Worm (Caenorhabditis elegans) whole organism, midembryonic: Measurements from ENCODE around the gene ZK632.14.
A peak's percentile ranks its signal among the peaks of the same experiment; 100 is the strongest.

ENCODE experiments used
- T22C8.4 ChIP-seq: fragments of 200-800 bp; sonication (Bioruptor generic); IDR thresholded peaks from 2 replicates; pipeline ENCODE4 v1.3.6; 2022; ENCODE audit warnings: missing genetic modification characterization, missing compliant biosample characterization
- cog-1 ChIP-seq: sonication (generic microtip); optimal IDR thresholded peaks from 2 replicates; lab custom pipeline; 2016; ENCODE audit warnings: missing genetic modification characterization, missing compliant biosample characterization
- flt-1 ChIP-seq: fragments of 200-800 bp; sonication (Bioruptor generic); IDR thresholded peaks from 2 replicates; pipeline ENCODE4 v1.3.6; 2022; ENCODE audit warnings: missing genetic modification characterization, missing compliant biosample characterization
- klf-2 ChIP-seq: fragments of 200-800 bp; sonication (Bioruptor generic); conservative IDR thresholded peaks from 2 replicates; pipeline ENCODE4 v1.3.6; 2022; ENCODE audit warnings: missing genetic modification reagents, missing genetic modification characterization, missing compliant biosample characterization
- med-1 ChIP-seq: sonication (generic microtip); optimal IDR thresholded peaks from 2 replicates; lab custom pipeline; 2017; ENCODE audit warnings: missing genetic modification characterization, mild to moderate bottlenecking, missing compliant biosample characterization, antibody characterized with exemption, missing genetic modification reagents; ENCODE audit not compliant: insufficient read depth
- ref-1 ChIP-seq: fragments of 200-800 bp; sonication (Bioruptor generic); conservative IDR thresholded peaks from 2 replicates; pipeline ENCODE4 v1.3.6; 2022; ENCODE audit warnings: missing genetic modification reagents, missing genetic modification characterization, missing compliant biosample characterization
- tab-1 ChIP-seq: fragments of 200-800 bp; sonication (Bioruptor generic); IDR thresholded peaks from 2 replicates; pipeline ENCODE4 v1.3.6; 2022; ENCODE audit warnings: missing genetic modification characterization, missing compliant biosample characterization
- ztf-23 ChIP-seq: fragments of 200-800 bp; sonication (Bioruptor generic); IDR thresholded peaks from 2 replicates; pipeline ENCODE4 v1.3.6; 2022; ENCODE audit warnings: missing genetic modification reagents, missing genetic modification characterization, missing compliant biosample characterization
- ztf-29 ChIP-seq: fragments of 200-800 bp; sonication (Bioruptor generic); IDR thresholded peaks from 2 replicates; pipeline ENCODE4 v1.3.6; 2022; ENCODE audit warnings: missing genetic modification reagents, missing genetic modification characterization, missing compliant biosample characterization

Gene ZK632.14

DNA sequence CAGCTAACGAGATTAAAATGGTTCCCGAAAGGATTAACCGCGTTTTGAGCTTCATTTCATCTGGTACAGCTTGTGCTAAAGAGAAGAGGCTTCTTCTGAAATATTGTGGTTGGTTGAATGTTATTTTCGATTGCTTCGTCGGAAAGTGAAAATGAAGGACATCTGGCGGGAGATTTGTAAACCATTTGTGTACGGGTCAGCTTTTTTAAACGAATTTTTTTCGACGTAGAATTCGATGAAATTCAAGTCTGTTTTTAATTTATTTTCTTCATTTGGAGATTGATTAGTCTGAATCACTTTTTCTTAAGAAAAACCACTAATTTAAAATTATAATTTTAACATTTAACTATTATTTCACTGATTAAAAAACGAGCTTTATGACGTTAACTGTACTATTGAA, 33.0 kb upstream of the ZK632.14 start, which contains the start of gene sqv-3:
Gene sqv-3, minus strand, starts transcription at position 101 of the 400 bp plus-strand sequence.
- no peak for TF ChIP-seq ztf-29
- TF ChIP-seq tab-1 (GFP tag; lab: Robert Waterston, UW): no peak
- TF ChIP-seq ztf-23 (GFP tag; lab: Robert Waterston, UW): no peak
- no peak for TF ChIP-seq med-1
- no peak for TF ChIP-seq cog-1
- TF ChIP-seq T22C8.4: no peak
- no peak for TF ChIP-seq flt-1
- TF ChIP-seq ref-1 (GFP tag; lab: Robert Waterston, UW): no peak
- TF ChIP-seq klf-2: no peak

ce11 chrIII:9780665-9781304, 32.5 kb upstream of the ZK632.14 start, which contains the start of gene vha-1:
Gene vha-1, plus strand, starts transcription at chrIII:9781254.
- TF ChIP-seq tab-1 (GFP tag; lab: Robert Waterston, UW): no peak
- TF ChIP-seq klf-2: no peak
- TF ChIP-seq med-1: no peak
- no peak; the same call in 1 of the 2 replicates for TF ChIP-seq flt-1
- TF ChIP-seq cog-1: peak; percentile 53
- TF ChIP-seq ztf-29: no peak
- TF ChIP-seq T22C8.4: no peak
- TF ChIP-seq ref-1 (GFP tag; lab: Robert Waterston, UW): no peak
- 0 out of 2 replicates have a peak, but pooled peaks have one; percentile 53 for TF ChIP-seq ztf-23 (GFP tag; lab: Robert Waterston, UW)

ce11 chrIII:9782011-9782436, 31.2 kb upstream of the ZK632.14 start, which contains the start of gene vha-2:
Gene vha-2, plus strand, starts transcription at chrIII:9782164.
- no peak for TF ChIP-seq flt-1
- no peak for TF ChIP-seq med-1
- TF ChIP-seq ztf-23 (GFP tag; lab: Robert Waterston, UW): no peak
- no peak for TF ChIP-seq klf-2
- TF ChIP-seq tab-1 (GFP tag; lab: Robert Waterston, UW): no peak
- TF ChIP-seq T22C8.4: no peak
- no peak for TF ChIP-seq cog-1
- TF ChIP-seq ztf-29: no peak
- TF ChIP-seq ref-1 (GFP tag; lab: Robert Waterston, UW): no peak

- TF ChIP-seq ztf-23 (GFP tag; lab: Robert Waterston, UW): no peak
- TF ChIP-seq flt-1: no peak
- no peak for TF ChIP-seq cog-1
- no peak for TF ChIP-seq T22C8.4
- no peak for TF ChIP-seq klf-2
- TF ChIP-seq tab-1 (GFP tag; lab: Robert Waterston, UW): no peak
- TF ChIP-seq ztf-29: no peak
- TF ChIP-seq med-1: no peak
- TF ChIP-seq ref-1 (GFP tag; lab: Robert Waterston, UW): no peak
Measured at ce11 chrIII:9782483-9783081, 30.7 kb upstream of the ZK632.14 start, which contains the start of gene R10E11.6. Gene R10E11.6, plus strand, starts transcription at chrIII:9783006.

- TF ChIP-seq med-1 (no peak), flt-1 (no peak), klf-2 (no peak), tab-1 (GFP tag; lab: Robert Waterston, UW) (no peak), ref-1 (GFP tag; lab: Robert Waterston, UW) (no peak), ztf-29 (no peak), ztf-23 (GFP tag; lab: Robert Waterston, UW) (no peak), cog-1 (no peak)
Measured at ce11 chrIII:9783133-9783590, 30.1 kb upstream of the ZK632.14 start.

DNA sequence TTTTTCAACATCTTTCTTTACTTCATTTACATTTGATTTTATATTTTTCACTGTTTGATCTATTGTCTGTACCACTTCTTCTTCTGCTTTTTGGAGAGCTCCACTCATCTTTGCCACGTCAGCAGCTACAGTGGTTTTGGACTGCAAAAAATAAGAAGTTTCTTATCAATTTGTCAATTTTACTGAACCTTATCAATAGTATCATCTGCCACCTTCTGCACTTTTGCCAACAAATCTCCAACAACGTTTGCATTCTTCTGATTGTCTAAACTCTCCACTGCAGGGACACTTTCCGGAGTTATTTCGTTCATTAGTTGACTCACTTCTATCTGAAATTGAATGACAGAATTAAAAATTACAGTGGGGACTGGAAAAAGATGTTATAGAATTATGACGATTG, 26.5 kb upstream of the ZK632.14 start:
- TF ChIP-seq tab-1 (GFP tag; lab: Robert Waterston, UW): no peak
- no peak for TF ChIP-seq cog-1
- no peak for TF ChIP-seq T22C8.4
- TF ChIP-seq flt-1: no peak
- TF ChIP-seq klf-2: no peak
- no peak for TF ChIP-seq ztf-29
- no peak for TF ChIP-seq ztf-23 (GFP tag; lab: Robert Waterston, UW)

DNA sequence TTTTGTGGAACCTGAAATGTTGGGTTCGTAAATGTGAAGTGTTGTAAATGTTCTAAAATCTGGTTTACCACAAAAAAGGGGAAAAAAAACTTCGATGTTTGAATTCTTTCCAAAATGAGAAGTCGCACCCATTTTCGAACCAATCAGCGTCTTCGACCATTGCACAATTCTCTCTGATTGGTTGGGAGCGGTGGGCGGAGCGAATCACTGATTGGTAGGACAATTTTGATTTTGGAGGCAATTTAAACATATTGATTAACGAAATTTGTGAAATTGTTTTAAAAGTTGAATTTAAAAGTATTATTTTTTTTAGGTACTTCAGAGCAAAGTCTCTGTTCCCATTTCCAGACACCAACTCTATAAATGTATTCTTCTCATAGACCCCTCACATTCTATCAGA, 24.2 kb upstream of the ZK632.14 start:
- TF ChIP-seq ztf-23 (GFP tag; lab: Robert Waterston, UW) (no peak), tab-1 (GFP tag; lab: Robert Waterston, UW) (no peak), flt-1 (no peak), cog-1 (no peak), T22C8.4 (no peak), ztf-29 (no peak)

DNA sequence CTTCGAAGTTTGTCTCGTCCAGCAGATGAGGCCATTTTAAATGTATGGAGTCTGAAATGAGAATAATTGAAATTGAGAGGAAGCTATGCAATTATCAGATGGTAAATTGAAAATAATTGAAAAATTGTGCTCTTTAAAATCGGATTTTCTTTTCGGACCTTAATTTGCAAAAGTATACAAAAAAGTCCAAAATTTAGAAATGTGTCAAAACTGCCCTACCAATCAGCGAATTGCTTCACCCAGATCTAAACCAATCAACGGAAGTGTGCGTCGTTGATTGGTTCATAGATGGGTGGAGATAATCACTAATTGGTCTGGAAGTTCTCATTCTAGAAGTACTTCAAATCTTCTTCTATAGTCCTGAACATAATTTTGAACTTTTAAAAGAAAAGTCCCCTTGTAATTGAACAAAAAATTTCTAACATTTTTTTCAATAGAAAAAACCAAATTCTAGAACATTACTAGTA, 23.6 kb upstream of the ZK632.14 start, which contains the start of gene R10E11.5:
Gene R10E11.5, minus strand, starts transcription at position 51 of the 467 bp plus-strand sequence.
- TF ChIP-seq ztf-23 (GFP tag; lab: Robert Waterston, UW) (no peak), T22C8.4 (no peak)

DNA sequence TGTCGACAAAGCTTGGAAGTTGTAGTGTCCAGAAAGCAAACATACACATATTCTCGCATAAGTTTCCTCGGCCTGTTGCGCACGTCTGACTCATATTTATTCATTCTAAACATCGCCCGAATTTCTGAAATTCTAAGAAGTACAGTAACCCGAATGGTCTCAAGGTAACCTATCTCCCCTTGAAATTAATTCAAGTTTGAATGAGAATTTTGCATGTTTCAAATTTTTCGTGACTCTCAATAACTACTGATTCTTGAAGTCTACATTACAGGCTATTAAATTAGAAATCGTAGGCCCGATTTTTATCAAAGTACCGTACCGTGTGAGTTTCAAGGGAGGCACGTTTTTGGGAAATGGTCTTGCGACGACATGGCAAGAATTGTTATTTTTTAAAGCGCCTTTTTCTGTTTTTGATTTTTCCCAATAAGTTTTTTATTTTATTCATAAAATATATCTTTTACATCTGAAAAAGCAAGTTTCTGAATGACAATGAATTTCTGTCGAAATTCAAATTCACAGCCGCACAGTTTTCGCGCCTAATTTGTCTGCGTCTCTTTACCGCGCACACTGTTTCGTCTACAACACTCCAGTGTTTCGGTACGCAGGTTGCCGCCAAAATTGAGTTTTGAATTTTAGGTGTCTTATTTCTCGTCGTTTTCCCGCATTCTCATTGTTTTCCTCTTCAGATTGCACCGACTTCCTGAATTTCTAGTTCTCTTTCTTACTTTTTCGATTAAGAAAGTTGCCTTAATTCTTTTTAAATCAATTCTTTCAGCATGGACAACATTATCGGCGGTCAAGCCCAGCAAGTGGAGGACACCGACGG, 19.4 kb upstream of the ZK632.14 start, which contains the start of the genes R10E11.9 and mcm-6:
Gene R10E11.9, minus strand, starts transcription at position 51 of the 826 bp plus-strand sequence.
Gene mcm-6, plus strand, starts transcription at position 776 of the 826 bp plus-strand sequence.
- TF ChIP-seq ztf-29 (no peak), cog-1 (no peak), ref-1 (GFP tag; lab: Robert Waterston, UW) (no peak), klf-2 (no peak), flt-1 (no peak), T22C8.4 (no peak), med-1 (no peak), ztf-23 (GFP tag; lab: Robert Waterston, UW) (no peak), tab-1 (GFP tag; lab: Robert Waterston, UW) (no peak)

- TF ChIP-seq ztf-23 (GFP tag; lab: Robert Waterston, UW) (no peak), cog-1 (no peak), klf-2 (no peak), ref-1 (GFP tag; lab: Robert Waterston, UW) (no peak)
Measured at ce11 chrIII:9796448-9796847, 16.8 kb upstream of the ZK632.14 start, which contains the start of gene srxa-10. Gene srxa-10, minus strand, starts transcription at chrIII:9796548.
